Worm (Caenorhabditis elegans) whole organism, L3 larva: ENCODE results near the gene C26G2.2.

Experiments used
- aly-2 ChIP-seq: fragments of 150-350 bp; optimal IDR thresholded peaks from 2 replicates; lab custom pipeline; 2014; ENCODE audit warnings: missing biosample characterization, missing genetic modification characterization
- ceh-16 ChIP-seq: sonication (generic microtip); optimal IDR thresholded peaks from 2 replicates; lab custom pipeline; 2017; ENCODE audit warnings: missing biosample characterization, missing genetic modification characterization
- elt-3 ChIP-seq, 3 experiments: fragments of 150-350 bp in 1 of 3; sonication (generic microtip) in 2 of 3; optimal IDR thresholded peaks; 2 replicates in 2 of 3; 4 replicates in 1 of 3; lab custom pipeline; 2014 to 2017; ENCODE audit warnings: missing biosample characterization in 3 of 3, missing genetic modification characterization in 3 of 3
- jun-1 ChIP-seq: fragments of 150-350 bp; optimal IDR thresholded peaks from 2 replicates; lab custom pipeline; 2014; ENCODE audit warnings: missing biosample characterization, missing genetic modification reagents, missing genetic modification characterization
- nhr-12 ChIP-seq: fragments of 150-350 bp; optimal IDR thresholded peaks from 2 replicates; lab custom pipeline; 2014; ENCODE audit warnings: missing biosample characterization, missing genetic modification characterization
- nhr-28 ChIP-seq: fragments of 150-350 bp; optimal IDR thresholded peaks from 2 replicates; lab custom pipeline; 2014; ENCODE audit warnings: missing biosample characterization, missing genetic modification characterization
- nhr-67 ChIP-seq: fragments of 150-350 bp; optimal IDR thresholded peaks from 2 replicates; lab custom pipeline; 2014; ENCODE audit warnings: missing biosample characterization, missing genetic modification characterization
- nhr-77 ChIP-seq: fragments of 150-350 bp; optimal IDR thresholded peaks from 2 replicates; lab custom pipeline; 2014; ENCODE audit warnings: missing biosample characterization, missing genetic modification characterization

- TF ChIP-seq nhr-77 (tag; lab: Kevin White, UChicago) (no peak), nhr-12 (tag; lab: Kevin White, UChicago) (no peak), nhr-28 (tag; lab: Kevin White, UChicago) (no peak), nhr-67 (no peak), jun-1 (no peak), elt-3 (tag; optimal IDR thresholded peaks at IDR 0.05; lab: Kevin White, UChicago) (no peak), aly-2 (tag; lab: Kevin White, UChicago) (no peak), ceh-16 (no peak)
Measured at ce11 chrX:14621207-14621606, 42.9 kb upstream of the C26G2.2 start.
